Worm (Caenorhabditis elegans) whole organism, L3 larva: ENCODE results near the gene Y43F8B.14.
A peak's percentile ranks its signal among the peaks of the same experiment; 100 is the strongest.

Experiments used
- R02D3.7 ChIP-seq: fragments of 150-350 bp; optimal IDR thresholded peaks from 2 replicates; lab custom pipeline; 2014; ENCODE audit warnings: missing biosample characterization, missing genetic modification characterization
- ZK546.5 ChIP-seq: sonication (generic microtip); optimal IDR thresholded peaks from 2 replicates; lab custom pipeline; 2017; ENCODE audit warnings: missing biosample characterization, missing genetic modification characterization
- aly-2 ChIP-seq: fragments of 150-350 bp; optimal IDR thresholded peaks from 2 replicates; lab custom pipeline; 2014; ENCODE audit warnings: missing biosample characterization, missing genetic modification characterization
- ama-1 ChIP-seq: fragments of 150-350 bp; optimal IDR thresholded peaks from 2 replicates; lab custom pipeline; 2018
- ceh-16 ChIP-seq: sonication (generic microtip); optimal IDR thresholded peaks from 2 replicates; lab custom pipeline; 2017; ENCODE audit warnings: missing biosample characterization, missing genetic modification characterization
- ceh-28 ChIP-seq: fragments of 150-350 bp; optimal IDR thresholded peaks from 2 replicates; lab custom pipeline; 2014; ENCODE audit warnings: missing biosample characterization, missing genetic modification reagents, missing genetic modification characterization
- ceh-82 ChIP-seq: fragments of 150-350 bp; optimal IDR thresholded peaks from 2 replicates; lab custom pipeline; 2014; ENCODE audit warnings: missing biosample characterization, missing genetic modification characterization
- ceh-9 ChIP-seq: sonication (generic microtip); optimal IDR thresholded peaks from 2 replicates; lab custom pipeline; 2018; ENCODE audit warnings: missing biosample characterization, missing genetic modification characterization
- daf-12 ChIP-seq: fragments of 150-350 bp; optimal IDR thresholded peaks from 2 replicates; lab custom pipeline; 2014; ENCODE audit warnings: missing biosample characterization, missing genetic modification reagents, missing genetic modification characterization
- egl-27 ChIP-seq: sonication (generic microtip); optimal IDR thresholded peaks from 4 replicates; lab custom pipeline; 2017; ENCODE audit warnings: missing biosample characterization, missing genetic modification reagents, missing genetic modification characterization
- elt-1 ChIP-seq: fragments of 150-350 bp; optimal IDR thresholded peaks from 2 replicates; lab custom pipeline; 2014; ENCODE audit warnings: missing biosample characterization, missing genetic modification characterization
- elt-2 ChIP-seq: sonication (generic microtip); optimal IDR thresholded peaks from 2 replicates; lab custom pipeline; 2016; ENCODE audit warnings: missing genetic modification reagents, mild to moderate bottlenecking, missing genetic modification characterization, missing compliant biosample characterization
- elt-3 ChIP-seq, 3 experiments: fragments of 150-350 bp in 1 of 3; sonication (generic microtip) in 2 of 3; optimal IDR thresholded peaks; 2 replicates in 2 of 3; 4 replicates in 1 of 3; lab custom pipeline; 2014 to 2017; ENCODE audit warnings: missing biosample characterization in 3 of 3, missing genetic modification characterization in 3 of 3
- eor-1 ChIP-seq, 2 experiments: fragments of 150-350 bp; optimal IDR thresholded peaks; 2 replicates each; lab custom pipeline; 2014 to 2018; ENCODE audit warnings: missing biosample characterization in 2 of 2, missing genetic modification characterization in 2 of 2
- fkh-10 ChIP-seq: sonication (generic microtip); optimal IDR thresholded peaks from 2 replicates; lab custom pipeline; 2017; ENCODE audit warnings: missing biosample characterization, missing genetic modification reagents, missing genetic modification characterization
- fos-1 ChIP-seq: fragments of 150-350 bp; optimal IDR thresholded peaks from 2 replicates; lab custom pipeline; 2014; ENCODE audit warnings: missing biosample characterization, missing genetic modification characterization
- jun-1 ChIP-seq: fragments of 150-350 bp; optimal IDR thresholded peaks from 2 replicates; lab custom pipeline; 2014; ENCODE audit warnings: missing biosample characterization, missing genetic modification reagents, missing genetic modification characterization
- lin-15B ChIP-seq: fragments of 150-350 bp; optimal IDR thresholded peaks from 2 replicates; lab custom pipeline; 2014; ENCODE audit warnings: missing biosample characterization, missing genetic modification characterization
- lin-39 ChIP-seq: fragments of 150-350 bp; optimal IDR thresholded peaks from 2 replicates; lab custom pipeline; 2018; ENCODE audit warnings: missing biosample characterization, missing genetic modification reagents, missing genetic modification characterization
- lsy-12 ChIP-seq: sonication (generic microtip); optimal IDR thresholded peaks from 2 replicates; lab custom pipeline; 2016; ENCODE audit warnings: mild to moderate bottlenecking, missing genetic modification characterization, missing compliant biosample characterization
- mdl-1 ChIP-seq: fragments of 150-350 bp; optimal IDR thresholded peaks from 2 replicates; lab custom pipeline; 2014; ENCODE audit warnings: missing biosample characterization, missing genetic modification characterization
- mml-1 ChIP-seq: fragments of 150-350 bp; sonication (generic microtip); optimal IDR thresholded peaks from 3 replicates; lab custom pipeline; 2014; ENCODE audit warnings: missing biosample characterization, missing genetic modification characterization
- nfya-1 ChIP-seq: sonication (generic microtip); optimal IDR thresholded peaks from 2 replicates; lab custom pipeline; 2017; ENCODE audit warnings: missing genetic modification characterization, mild to moderate bottlenecking, missing compliant biosample characterization, antibody characterized with exemption, moderate library complexity; ENCODE audit not compliant: insufficient read depth
- nhr-12 ChIP-seq: fragments of 150-350 bp; optimal IDR thresholded peaks from 2 replicates; lab custom pipeline; 2014; ENCODE audit warnings: missing biosample characterization, missing genetic modification characterization
- nhr-23 ChIP-seq: fragments of 150-350 bp; optimal IDR thresholded peaks from 2 replicates; lab custom pipeline; 2014; ENCODE audit warnings: missing biosample characterization, missing genetic modification reagents, missing genetic modification characterization
- nhr-25 ChIP-seq: sonication (generic microtip); optimal IDR thresholded peaks from 2 replicates; lab custom pipeline; 2017; ENCODE audit warnings: missing biosample characterization, missing genetic modification characterization
- nhr-28 ChIP-seq: fragments of 150-350 bp; optimal IDR thresholded peaks from 2 replicates; lab custom pipeline; 2014; ENCODE audit warnings: missing biosample characterization, missing genetic modification characterization
- nhr-43 ChIP-seq: sonication (generic microtip); optimal IDR thresholded peaks from 2 replicates; lab custom pipeline; 2016; ENCODE audit warnings: mild to moderate bottlenecking, missing genetic modification characterization, missing compliant biosample characterization; ENCODE audit not compliant: poor library complexity, severe bottlenecking
- nhr-76 ChIP-seq: fragments of 150-350 bp; sonication (generic microtip); optimal IDR thresholded peaks from 5 replicates; lab custom pipeline; 2014; ENCODE audit warnings: missing biosample characterization, missing genetic modification characterization
- nhr-77 ChIP-seq: fragments of 150-350 bp; optimal IDR thresholded peaks from 2 replicates; lab custom pipeline; 2014; ENCODE audit warnings: missing biosample characterization, missing genetic modification characterization
- pqm-1 ChIP-seq: fragments of 150-350 bp; optimal IDR thresholded peaks from 2 replicates; lab custom pipeline; 2017; ENCODE audit warnings: missing biosample characterization, missing genetic modification characterization, inconsistent platforms
- sea-2 ChIP-seq: fragments of 150-350 bp; sonication (generic microtip); optimal IDR thresholded peaks from 4 replicates; lab custom pipeline; 2014; ENCODE audit warnings: missing biosample characterization, missing genetic modification reagents, missing genetic modification characterization
- skn-1 ChIP-seq: fragments of 150-350 bp; optimal IDR thresholded peaks from 2 replicates; lab custom pipeline; 2014; ENCODE audit warnings: missing biosample characterization, missing genetic modification characterization
- tbx-2 ChIP-seq: sonication (generic microtip); optimal IDR thresholded peaks from 2 replicates; lab custom pipeline; 2016; ENCODE audit warnings: mild to moderate bottlenecking, missing genetic modification characterization, missing compliant biosample characterization
- unc-39 ChIP-seq: sonication (generic microtip); optimal IDR thresholded peaks from 4 replicates; lab custom pipeline; 2017; ENCODE audit warnings: missing biosample characterization, missing genetic modification characterization
- unc-62 ChIP-seq: fragments of 150-350 bp; sonication (generic microtip); optimal IDR thresholded peaks from 4 replicates; lab custom pipeline; 2014; ENCODE audit warnings: missing biosample characterization, missing genetic modification reagents, missing genetic modification characterization
- zag-1 ChIP-seq: fragments of 150-350 bp; optimal IDR thresholded peaks from 2 replicates; lab custom pipeline; 2014; ENCODE audit warnings: missing biosample characterization, missing genetic modification characterization
- ztf-11 ChIP-seq: fragments of 150-350 bp; optimal IDR thresholded peaks from 2 replicates; lab custom pipeline; 2014; ENCODE audit warnings: missing biosample characterization, missing genetic modification characterization
- ztf-4 ChIP-seq: fragments of 150-350 bp; optimal IDR thresholded peaks from 2 replicates; lab custom pipeline; 2014; ENCODE audit warnings: missing biosample characterization, missing genetic modification characterization

Y43F8B.14 gene

DNA sequence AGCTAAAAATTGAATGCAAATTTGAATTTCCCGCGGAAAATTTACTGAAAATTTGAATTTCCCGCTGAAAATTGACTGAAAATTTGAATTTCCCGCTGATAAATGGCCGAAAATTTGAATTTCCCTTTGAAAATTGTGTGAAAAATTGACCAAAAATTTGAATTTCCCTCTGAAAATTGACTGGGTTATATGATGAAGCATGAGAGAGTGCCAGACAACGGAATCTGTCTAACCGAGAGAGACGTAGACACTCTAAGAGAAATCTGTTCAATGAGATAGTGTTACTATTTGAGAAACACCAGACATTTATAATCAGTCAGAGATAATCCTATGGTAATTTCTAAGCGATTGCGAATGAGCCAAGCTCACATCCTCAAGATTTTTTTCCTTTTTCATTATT, 21.5 kb upstream of the Y43F8B.14 start:
- TF ChIP-seq aly-2 (tag; lab: Kevin White, UChicago) (no peak), elt-1 (tag; lab: Kevin White, UChicago) (no peak), zag-1 (tag; lab: Kevin White, UChicago) (no peak), nhr-77 (tag; lab: Kevin White, UChicago) (no peak), fkh-10 (GFP tag; lab: Kevin White, UChicago) (no peak), mml-1 (no peak), unc-62 (GFP tag; lab: Kevin White, UChicago) (no peak), ceh-9 (tag; lab: Kevin White, UChicago) (no peak), pqm-1 (tag; lab: Kevin White, UChicago) (no peak), nhr-76 (no peak), nhr-28 (tag; lab: Kevin White, UChicago) (no peak), eor-1 (tag; optimal IDR thresholded peaks at IDR 0.05; lab: Kevin White, UChicago) (no peak), skn-1 (no peak), nhr-12 (tag; lab: Kevin White, UChicago) (no peak), elt-3 (tag; optimal IDR thresholded peaks at IDR 0.05; lab: Kevin White, UChicago) (no peak), mdl-1 (tag; lab: Kevin White, UChicago) (no peak), ceh-16 (tag; lab: Kevin White, UChicago) (no peak), nhr-43 (tag; lab: Kevin White, UChicago) (no peak)

DNA sequence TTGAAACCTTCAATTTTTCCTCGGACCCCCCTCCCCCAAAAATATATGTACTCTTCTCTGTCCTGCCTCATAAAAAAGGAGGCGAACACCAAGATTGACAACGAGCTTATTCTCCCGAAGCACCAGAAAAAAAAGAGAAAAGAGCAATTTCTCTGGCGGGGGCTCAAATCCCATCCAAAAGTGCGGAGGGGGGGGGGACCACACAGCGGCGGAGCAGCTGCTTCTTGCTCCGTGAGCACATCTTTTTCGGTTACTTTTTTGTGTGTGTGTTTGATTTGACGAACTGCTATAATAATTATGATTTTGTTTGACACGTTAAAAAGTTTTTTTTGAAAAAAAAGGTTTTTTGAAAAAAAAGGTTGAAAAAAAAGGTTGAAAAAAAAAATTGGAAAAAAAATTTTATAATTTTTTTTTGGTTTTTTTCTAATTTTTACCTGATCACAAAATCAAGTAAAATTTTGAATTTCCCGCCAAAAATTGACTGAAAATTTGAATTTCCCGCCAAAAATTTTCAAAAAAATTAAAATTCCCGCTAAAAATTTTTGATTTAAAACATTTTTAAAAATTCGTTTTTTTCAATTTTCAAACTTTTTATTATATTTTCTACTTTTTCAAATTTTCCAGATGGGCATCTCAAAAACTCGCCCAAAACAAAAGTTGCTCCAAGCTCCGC, 18.2 kb upstream of the Y43F8B.14 start, which contains the start of gene Y43F8B.10:
Y43F8B.10 (plus strand) TSS at position 623 of the 673 bp plus-strand sequence.
- TF ChIP-seq pqm-1 (tag; lab: Kevin White, UChicago) (no peak), nfya-1 (tag; lab: Kevin White, UChicago) (peak; percentile 9)

DNA sequence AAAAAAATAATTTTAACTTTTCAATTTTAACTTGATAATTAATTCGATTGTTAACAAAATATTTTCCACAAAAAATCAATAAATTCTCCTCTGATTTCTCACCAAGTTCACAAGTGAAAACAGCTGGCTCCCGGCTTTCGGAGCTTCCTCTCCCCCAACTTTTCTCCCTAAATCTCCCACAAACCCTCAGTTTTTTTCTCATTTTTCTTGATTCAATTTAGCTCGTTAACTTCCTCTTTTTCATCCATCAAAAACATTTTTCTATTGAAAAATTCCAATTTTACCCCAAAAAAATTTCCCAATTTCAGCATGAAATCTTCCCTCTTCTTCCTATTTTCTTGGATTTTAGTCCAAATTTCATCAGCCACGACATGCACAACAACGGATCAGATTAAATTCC, 14.6 kb upstream of the Y43F8B.14 start, which contains the start of gene Y43F8B.11:
Y43F8B.11 (plus strand) TSS at position 301 of the 400 bp plus-strand sequence.
- TF ChIP-seq elt-1 (tag; lab: Kevin White, UChicago) (no peak), pqm-1 (tag; lab: Kevin White, UChicago) (no peak), egl-27 (tag; lab: Kevin White, UChicago) (no peak), lin-39 (tag; lab: Kevin White, UChicago) (no peak), ceh-82 (tag; lab: Kevin White, UChicago) (no peak), ZK546.5 (tag; lab: Kevin White, UChicago) (no peak), elt-2 (no peak), tbx-2 (tag; lab: Kevin White, UChicago) (no peak)

DNA sequence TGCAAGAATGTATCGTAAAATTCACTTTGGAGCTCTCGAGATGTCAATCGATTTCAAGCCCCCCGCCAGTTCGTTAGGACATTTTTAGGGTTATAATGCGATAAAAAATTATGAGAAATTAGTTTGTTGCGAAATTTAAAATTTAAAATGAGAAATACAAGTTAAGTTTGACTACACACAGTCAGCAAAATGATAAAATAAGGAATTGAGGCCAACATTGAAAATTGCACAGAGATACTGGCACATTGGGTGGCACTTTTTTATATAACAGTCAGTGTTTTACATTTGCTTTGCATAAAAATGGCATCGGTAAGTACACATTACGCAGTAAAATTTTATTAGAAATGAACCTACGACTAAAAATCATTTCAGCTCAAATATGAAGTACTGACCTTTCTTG, 12.3 kb upstream of the Y43F8B.14 start, which contains the start of gene Y43F8B.12:
Y43F8B.12 (plus strand) TSS at position 301 of the 400 bp plus-strand sequence.
- TF ChIP-seq mdl-1 (tag; lab: Kevin White, UChicago) (no peak), unc-62 (GFP tag; lab: Kevin White, UChicago) (no peak), R02D3.7 (no peak), nhr-25 (tag; lab: Kevin White, UChicago) (no peak), ztf-11 (tag; lab: Kevin White, UChicago) (no peak), ceh-16 (tag; lab: Kevin White, UChicago) (no peak), lin-15B (no peak), ama-1 (lab: Kevin White, UChicago) (no peak), unc-39 (tag; lab: Kevin White, UChicago) (no peak), elt-1 (tag; lab: Kevin White, UChicago) (no peak), elt-3 (tag; optimal IDR thresholded peaks at IDR 0.05; lab: Kevin White, UChicago) (no peak), ceh-28 (no peak), aly-2 (tag; lab: Kevin White, UChicago) (no peak), nhr-28 (tag; lab: Kevin White, UChicago) (no peak), mml-1 (no peak)

DNA sequence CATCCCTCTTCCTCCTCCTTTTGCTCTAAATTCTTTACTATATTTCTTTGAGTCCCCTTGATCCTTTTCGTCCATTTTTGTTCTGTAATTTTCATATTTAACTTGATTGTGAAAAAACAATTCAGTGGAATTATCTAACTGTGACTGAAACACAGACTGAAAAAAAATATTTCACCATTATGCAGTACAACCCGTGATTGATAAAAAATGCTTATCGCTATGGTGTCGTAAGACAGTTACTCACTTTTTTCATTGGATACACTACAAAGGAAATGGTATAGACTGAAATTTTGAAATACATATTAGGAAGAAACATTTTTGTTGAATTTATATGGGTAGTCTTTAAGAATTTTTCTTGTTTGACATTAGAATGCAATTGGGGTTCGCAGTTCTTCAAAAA, 11.8 kb upstream of the Y43F8B.14 start, which contains the start of gene Y43F8B.23:
Y43F8B.23 (minus strand) TSS at position 75 of the 400 bp plus-strand sequence.
- TF ChIP-seq fos-1 (tag; lab: Kevin White, UChicago) (no peak), aly-2 (tag; lab: Kevin White, UChicago) (no peak), fkh-10 (GFP tag; lab: Kevin White, UChicago) (no peak), eor-1 (tag; optimal IDR thresholded peaks at IDR 0.05; lab: Kevin White, UChicago) (no peak), jun-1 (peak; percentile 41), nhr-43 (tag; lab: Kevin White, UChicago) (no peak), tbx-2 (tag; lab: Kevin White, UChicago) (no peak), lsy-12 (tag; lab: Kevin White, UChicago) (no peak), ztf-11 (tag; lab: Kevin White, UChicago) (no peak), nhr-25 (tag; lab: Kevin White, UChicago) (no peak), nfya-1 (tag; lab: Kevin White, UChicago) (no peak), elt-3 (tag; optimal IDR thresholded peaks at IDR 0.05; lab: Kevin White, UChicago) (no peak), nhr-23 (tag; lab: Kevin White, UChicago) (no peak), ztf-4 (tag; lab: Kevin White, UChicago) (no peak), R02D3.7 (no peak), unc-62 (GFP tag; lab: Kevin White, UChicago) (no peak), elt-2 (peak; percentile 81), unc-39 (tag; lab: Kevin White, UChicago) (no peak), zag-1 (tag; lab: Kevin White, UChicago) (no peak), lin-15B (no peak), lin-39 (tag; lab: Kevin White, UChicago) (no peak), pqm-1 (tag; lab: Kevin White, UChicago) (peak; percentile 63), nhr-12 (tag; lab: Kevin White, UChicago) (no peak), elt-1 (tag; lab: Kevin White, UChicago) (no peak), mml-1 (no peak), sea-2 (no peak), daf-12 (tag; lab: Kevin White, UChicago) (no peak), ZK546.5 (tag; lab: Kevin White, UChicago) (no peak), skn-1 (no peak)
